Worm (Caenorhabditis elegans): ENCODE data around the gene F25B3.2.

Gene F25B3.2

DNA sequence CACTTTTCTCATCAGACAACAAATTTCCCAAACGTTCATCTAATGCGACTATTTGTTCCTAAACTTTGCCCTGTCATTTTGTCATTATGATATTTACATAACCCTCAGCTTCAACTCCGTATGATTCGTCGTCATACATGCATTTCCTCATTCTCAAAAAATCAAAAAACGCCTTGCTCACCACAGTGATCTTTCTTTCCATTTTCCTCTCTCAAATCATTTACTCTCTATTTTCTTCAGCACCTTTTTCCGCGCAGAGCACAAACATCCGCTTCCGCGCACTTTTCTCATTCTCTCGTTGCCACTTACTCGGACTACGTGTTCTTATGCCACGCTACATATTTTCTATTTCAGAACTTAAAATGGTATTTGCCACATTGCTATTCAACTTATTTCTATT, at the start of gene F25B3.2:
TSS of gene F25B3.2 (plus strand) at position 301 of the 400 bp plus-strand sequence.
- no peak for TF ChIP-seq lin-13 (GFP tag; optimal IDR thresholded peaks at IDR 0.05)
- no peak for TF ChIP-seq nhr-20 (tag; optimal IDR thresholded peaks at IDR 0.05)
- TF ChIP-seq unc-62 (GFP tag; optimal IDR thresholded peaks at IDR 0.05) = no peak
- TF ChIP-seq unc-30 (tag; optimal IDR thresholded peaks at IDR 0.05) = no peak
- no peak for TF ChIP-seq skn-1 (tag; optimal IDR thresholded peaks at IDR 0.05)
- no peak for TF ChIP-seq lin-35 (GFP tag; optimal IDR thresholded peaks at IDR 0.05)
- TF ChIP-seq nhr-11 (tag; optimal IDR thresholded peaks at IDR 0.05) = no peak
- TF ChIP-seq rnt-1 (tag; optimal IDR thresholded peaks at IDR 0.05) = no peak

ce11 chrV:9527337-9527736, 49.8 kb upstream of the F25B3.2 start:
- TF ChIP-seq C34B4.2 (tag; optimal IDR thresholded peaks at IDR 0.05) (no peak), nhr-71 (tag; optimal IDR thresholded peaks at IDR 0.05) (no peak), nhr-90 (tag; optimal IDR thresholded peaks at IDR 0.05; ENCODE audit: poor library complexity) (no peak), ceh-8 (GFP tag; optimal IDR thresholded peaks at IDR 0.05) (no peak), sox-4 (tag; optimal IDR thresholded peaks at IDR 0.05) (no peak), ceh-63 (GFP tag; optimal IDR thresholded peaks at IDR 0.05) (no peak), alr-1 (tag; optimal IDR thresholded peaks at IDR 0.05; ENCODE audit: borderline replicate concordance) (no peak), nhr-12 (tag; optimal IDR thresholded peaks at IDR 0.05) (no peak), pag-3 (tag; optimal IDR thresholded peaks at IDR 0.05; ENCODE audit: borderline replicate concordance, insufficient read depth) (no peak)

ce11 chrV:9527984-9528383, 49.1 kb upstream of the F25B3.2 start:
- TF ChIP-seq ama-1 (optimal IDR thresholded peaks at IDR 0.05) (no peak), fkh-10 (GFP tag; optimal IDR thresholded peaks at IDR 0.05) (no peak), rnt-1 (tag; optimal IDR thresholded peaks at IDR 0.05) (no peak), lin-39 (tag; optimal IDR thresholded peaks at IDR 0.05) (no peak), lin-14 (GFP tag; optimal IDR thresholded peaks at IDR 0.05) (no peak), egl-27 (tag; optimal IDR thresholded peaks at IDR 0.05) (no peak), unc-86 (tag; optimal IDR thresholded peaks at IDR 0.05) (no peak), efl-1 (optimal IDR thresholded peaks at IDR 0.05) (no peak), efl-1 (GFP tag; optimal IDR thresholded peaks at IDR 0.05 in 1 of 2) (no peak), fkh-4 (tag; optimal IDR thresholded peaks at IDR 0.05; ENCODE audit: borderline replicate concordance) (no peak), ets-5 (GFP tag; IDR thresholded peaks at IDR 0.05) (no peak)

- TF ChIP-seq zip-4 (GFP tag; optimal IDR thresholded peaks at IDR 0.05) (no peak), mab-9 (GFP tag; IDR thresholded peaks at IDR 0.05) (no peak), ama-1 (optimal IDR thresholded peaks at IDR 0.05) (no peak), grh-1 (GFP tag; IDR thresholded peaks at IDR 0.05) (no peak), nhr-20 (tag; optimal IDR thresholded peaks at IDR 0.05) (no peak), rnt-1 (tag; optimal IDR thresholded peaks at IDR 0.05) (no peak), snpc-4 (tag; optimal IDR thresholded peaks at IDR 0.05) (no peak), tlp-1 (tag; optimal IDR thresholded peaks at IDR 0.05) (no peak), hpl-2 (GFP tag; optimal IDR thresholded peaks at IDR 0.05) (no peak), Y116A8C.19 (tag; optimal IDR thresholded peaks at IDR 0.05; ENCODE audit: borderline replicate concordance) (no peak), ztf-4 (tag; optimal IDR thresholded peaks at IDR 0.05) (no peak), ceh-82 (tag; optimal IDR thresholded peaks at IDR 0.05) (no peak), egl-13 (tag; optimal IDR thresholded peaks at IDR 0.05) (no peak), vab-15 (tag; optimal IDR thresholded peaks at IDR 0.05) (no peak), mdl-1 (tag; optimal IDR thresholded peaks at IDR 0.05) (no peak), nhr-76 (tag; optimal IDR thresholded peaks at IDR 0.05) (no peak), nhr-237 (tag; optimal IDR thresholded peaks at IDR 0.05) (no peak), C34B4.2 (tag; optimal IDR thresholded peaks at IDR 0.05) (no peak), aly-2 (tag; optimal IDR thresholded peaks at IDR 0.05) (no peak), fos-1 (tag; optimal IDR thresholded peaks at IDR 0.05) (no peak)
These were observed 45.6 kb upstream of the F25B3.2 start, which contains the start of the genes C50F4.10 and pfk-1.2 for ce11 chrV:9531477-9531876. Gene C50F4.10, minus strand, starts transcription at chrV:9531577. Gene pfk-1.2, plus strand, starts transcription at chrV:9531801.

Data from whole organism, L1 larva.